Worm (Caenorhabditis elegans) whole organism, early embryonic: ENCODE results near the gene chmp-7.

Experiments
- B0310.2 ChIP-seq: sonication (generic microtip); optimal IDR thresholded peaks from 2 replicates; lab custom pipeline; 2016; ENCODE audit warnings: mild to moderate bottlenecking, missing genetic modification characterization, missing compliant biosample characterization
- F13C5.2 ChIP-seq: sonication (generic microtip); optimal IDR thresholded peaks from 2 replicates; lab custom pipeline; 2017; ENCODE audit warnings: mild to moderate bottlenecking, missing genetic modification characterization, inconsistent platforms, missing compliant biosample characterization
- aly-1 ChIP-seq: sonication (generic microtip); optimal IDR thresholded peaks from 2 replicates; lab custom pipeline; 2016; ENCODE audit warnings: missing genetic modification characterization, missing compliant biosample characterization
- ama-1 ChIP-seq: fragments of 150-350 bp; optimal IDR thresholded peaks from 2 replicates; lab custom pipeline; 2014
- ceh-13 ChIP-seq: fragments of 200-800 bp; sonication (Bioruptor generic); optimal IDR thresholded peaks from 2 replicates; lab custom pipeline; 2018; ENCODE audit warnings: mild to moderate bottlenecking, missing genetic modification characterization, missing compliant biosample characterization
- ceh-36 ChIP-seq: sonication (generic microtip); optimal IDR thresholded peaks from 2 replicates; lab custom pipeline; 2016; ENCODE audit warnings: missing genetic modification characterization, inconsistent platforms, missing compliant biosample characterization
- ets-7 ChIP-seq: sonication (generic microtip); optimal IDR thresholded peaks from 2 replicates; lab custom pipeline; 2016; ENCODE audit warnings: missing genotype, missing genetic modification characterization, missing compliant biosample characterization
- flt-1 ChIP-seq: fragments of 200-800 bp; sonication (Bioruptor generic); IDR thresholded peaks from 2 replicates; pipeline ENCODE4 v1.3.6; 2022; ENCODE audit warnings: missing genetic modification characterization, missing compliant biosample characterization
- hmbx-1 ChIP-seq: sonication (generic microtip); optimal IDR thresholded peaks from 2 replicates; lab custom pipeline; 2016; ENCODE audit warnings: mild to moderate bottlenecking, missing genetic modification characterization, missing compliant biosample characterization
- pes-1 ChIP-seq: fragments of 200-800 bp; sonication (Bioruptor generic); IDR thresholded peaks from 2 replicates; pipeline ENCODE4 v1.3.6; 2022; ENCODE audit warnings: missing genetic modification reagents, missing genetic modification characterization, missing compliant biosample characterization
- tbx-11 ChIP-seq: fragments of 200-800 bp; sonication (Bioruptor generic); IDR thresholded peaks from 2 replicates; pipeline ENCODE4 v1.3.6; 2022; ENCODE audit warnings: missing genetic modification characterization, missing compliant biosample characterization
- tbx-37 ChIP-seq: fragments of 200-800 bp; sonication (Bioruptor generic); conservative IDR thresholded peaks from 2 replicates; pipeline ENCODE4 v1.3.6; 2022; ENCODE audit warnings: missing genetic modification reagents, missing genetic modification characterization, missing compliant biosample characterization
- tra-4 ChIP-seq: sonication (generic microtip); optimal IDR thresholded peaks from 2 replicates; lab custom pipeline; 2017; ENCODE audit warnings: missing genetic modification characterization, missing compliant biosample characterization

DNA sequence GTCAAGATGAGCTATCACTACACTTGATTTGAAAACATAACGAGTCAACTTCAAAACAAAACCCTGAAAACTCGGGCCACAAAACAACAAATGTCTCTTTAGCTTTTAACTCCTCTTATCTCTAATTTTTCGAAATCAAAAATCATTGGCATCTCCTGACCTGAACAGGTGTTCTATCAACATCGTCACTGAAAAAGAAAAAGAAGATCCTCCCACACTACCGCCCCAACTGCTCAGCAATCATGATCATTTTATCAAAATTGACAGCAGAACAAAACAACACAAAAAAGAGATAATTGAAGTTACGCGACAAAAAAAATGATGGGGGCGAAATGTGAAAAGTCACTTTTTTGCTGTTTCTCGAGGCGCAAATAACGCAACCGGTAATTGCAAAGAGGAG is 23.6 kb downstream of the chmp-7 start:
- TF ChIP-seq ama-1 (lab: Kevin White, UChicago) (no peak), F13C5.2 (tag; lab: Kevin White, UChicago) (no peak), ceh-13 (GFP tag; lab: Kevin White, UChicago) (no peak), tra-4 (tag; lab: Kevin White, UChicago) (no peak), ets-7 (tag; lab: Kevin White, UChicago) (no peak), tbx-11 (GFP tag; lab: Robert Waterston, UW) (no peak), aly-1 (tag; lab: Kevin White, UChicago) (no peak), flt-1 (GFP tag; lab: Robert Waterston, UW) (no peak), pes-1 (GFP tag; lab: Robert Waterston, UW) (no peak), ceh-36 (tag; lab: Kevin White, UChicago) (no peak), hmbx-1 (tag; lab: Kevin White, UChicago) (no peak), tbx-37 (no peak), B0310.2 (no peak)
